Worm (Caenorhabditis elegans): ENCODE results near the gene Y41D4A.4.

ce11 chrIV:1781559-1781958, 35.8 kb downstream of the Y41D4A.4 start, which contains the start of gene frpr-19:
- no peak for TF ChIP-seq flt-1 (GFP tag; IDR thresholded peaks at IDR 0.05)
- TF ChIP-seq ref-1 (GFP tag; conservative IDR thresholded peaks at IDR 0.05), result no peak
- TF ChIP-seq ztf-23 (GFP tag; IDR thresholded peaks at IDR 0.05), result no peak
- no peak for TF ChIP-seq tab-1 (GFP tag; IDR thresholded peaks at IDR 0.05)
- no peak for TF ChIP-seq ztf-29 (GFP tag; IDR thresholded peaks at IDR 0.05)
- TF ChIP-seq T22C8.4 (GFP tag; IDR thresholded peaks at IDR 0.05), result no peak

Data from whole organism, midembryonic.